In the genomic region with DNA sequence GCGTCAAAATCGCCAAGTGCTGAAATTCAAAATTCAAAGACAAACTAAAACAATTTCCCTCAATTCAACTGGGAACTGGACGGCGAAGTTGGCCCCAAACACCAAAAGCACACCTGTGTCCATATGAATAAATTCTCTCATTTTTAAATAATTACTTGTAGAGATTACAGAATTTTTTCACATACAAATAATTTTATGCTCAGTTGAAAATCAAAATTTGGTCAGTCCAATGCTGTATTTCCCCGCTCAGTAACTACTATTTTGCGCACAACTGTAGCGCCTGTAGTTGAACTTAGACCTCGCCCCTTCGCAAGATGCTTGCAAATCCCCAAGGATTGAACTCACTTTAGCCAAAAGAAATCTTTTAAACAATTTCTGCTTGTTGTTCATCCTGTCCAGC, we compare ENCODE assay signal across 2 fruit fly cellular contexts.
TF ChIP-seq lines count a peak whose summit lies in the region.

No protein-coding gene starts in this region.

TF ChIP-seq in whole organism, embryonic, 481 proteins besides CTCF, POLR2A, EP300 and RAD21 (continued from another document and continues in another):
- TF ChIP-seq Dek (tag; optimal IDR thresholded peaks at IDR 0.05; lab: Kevin White, UChicago): no peak
- TF ChIP-seq CG12071 (GFP tag; optimal IDR thresholded peaks at IDR 0.05; lab: Kevin White, UChicago): no peak
- TF ChIP-seq D19A (tag; optimal IDR thresholded peaks at IDR 0.05; lab: Kevin White, UChicago): no peak
- TF ChIP-seq CG8290 (GFP tag; optimal IDR thresholded peaks at IDR 0.05; lab: Kevin White, UChicago): no peak
- no peak for TF ChIP-seq CG8290 (tag; optimal IDR thresholded peaks at IDR 0.05; lab: Kevin White, UChicago)
- peak; percentile 3 for TF ChIP-seq CG8388 (GFP tag; optimal IDR thresholded peaks at IDR 0.05; lab: Kevin White, UChicago)
- TF ChIP-seq stwl (tag; optimal IDR thresholded peaks at IDR 0.05; lab: Kevin White, UChicago): no peak
- TF ChIP-seq CG14667 (GFP tag; IDR thresholded peaks at IDR 0.05; lab: Robert Waterston, UW): no peak
- TF ChIP-seq kay (GFP tag; optimal IDR thresholded peaks at IDR 0.05; lab: Kevin White, UChicago): no peak
- peak; percentile 9 for TF ChIP-seq CG8944 (GFP tag; optimal IDR thresholded peaks at IDR 0.05; lab: Kevin White, UChicago)
- no peak for TF ChIP-seq Oaz (GFP tag; IDR thresholded peaks at IDR 0.05; lab: Robert Waterston, UW)
- TF ChIP-seq Ets65A (GFP tag; lab: Kevin White, UChicago): peak; percentile 83
- no peak for TF ChIP-seq Meics (GFP tag; optimal IDR thresholded peaks at IDR 0.05; lab: Kevin White, UChicago)
- no peak for TF ChIP-seq Neu2 (GFP tag; optimal IDR thresholded peaks at IDR 0.05; lab: Kevin White, UChicago; ENCODE audit: borderline replicate concordance)
- no peak for TF ChIP-seq CG2202 (tag; optimal IDR thresholded peaks at IDR 0.05; lab: Kevin White, UChicago)
- TF ChIP-seq CG9727 (GFP tag; optimal IDR thresholded peaks at IDR 0.05; lab: Kevin White, UChicago): no peak
- no peak for TF ChIP-seq tll (GFP tag; optimal IDR thresholded peaks at IDR 0.05; lab: Kevin White, UChicago)
- no peak for TF ChIP-seq wor (GFP tag; IDR thresholded peaks at IDR 0.05; lab: Robert Waterston, UW)
- peak; percentile 34 for TF ChIP-seq Ada2b (GFP tag; IDR thresholded peaks at IDR 0.05; lab: Robert Waterston, UW)
- TF ChIP-seq sim (GFP tag; IDR thresholded peaks at IDR 0.05; lab: Robert Waterston, UW): no peak
- no peak for TF ChIP-seq B-H2 (GFP tag; optimal IDR thresholded peaks at IDR 0.05; lab: Kevin White, UChicago)
- TF ChIP-seq zfh1 (GFP tag; IDR thresholded peaks at IDR 0.05; lab: Robert Waterston, UW): peak; percentile 37; the same call in 1 of the 3 replicates
- no peak for TF ChIP-seq Dbx (GFP tag; IDR thresholded peaks at IDR 0.05; lab: Robert Waterston, UW)
- TF ChIP-seq CG7928 (GFP tag; optimal IDR thresholded peaks at IDR 0.05; lab: Kevin White, UChicago): no peak
- TF ChIP-seq CG10147 (GFP tag; optimal IDR thresholded peaks at IDR 0.05; lab: Kevin White, UChicago): no peak
- TF ChIP-seq unc-4 (GFP tag; IDR thresholded peaks at IDR 0.05; lab: Robert Waterston, UW; ENCODE audit: partially characterized antibody): no peak
- no peak for TF ChIP-seq CG14710 (tag; optimal IDR thresholded peaks at IDR 0.05; lab: Kevin White, UChicago)
- no peak for TF ChIP-seq CG15269 (tag; optimal IDR thresholded peaks at IDR 0.05; lab: Kevin White, UChicago)
- TF ChIP-seq CG3163 (GFP tag; optimal IDR thresholded peaks at IDR 0.05; lab: Kevin White, UChicago): no peak
- TF ChIP-seq CG8478 (optimal IDR thresholded peaks at IDR 0.05; lab: Kevin White, UChicago): no peak
- TF ChIP-seq Oli (tag; optimal IDR thresholded peaks at IDR 0.05; lab: Kevin White, UChicago): peak; percentile 23
- TF ChIP-seq ash1 (GFP tag; optimal IDR thresholded peaks at IDR 0.05; lab: Kevin White, UChicago): no peak
- no peak for TF ChIP-seq Trl (optimal IDR thresholded peaks at IDR 0.05; lab: Kevin White, UChicago)
- TF ChIP-seq Trl (GFP tag; optimal IDR thresholded peaks at IDR 0.05; lab: Kevin White, UChicago): no peak
- peak; percentile 79 for TF ChIP-seq sens (GFP tag; lab: Kevin White, UChicago)
- TF ChIP-seq CG3726 (GFP tag; IDR thresholded peaks at IDR 0.05; lab: Robert Waterston, UW): no peak
- TF ChIP-seq rib (GFP tag; IDR thresholded peaks at IDR 0.05; lab: Robert Waterston, UW): no peak
- no peak for TF ChIP-seq fd3F (GFP tag; optimal IDR thresholded peaks at IDR 0.05; lab: Kevin White, UChicago)
- 0 out of 2 replicates have a peak, but pooled peaks have one; percentile 44 for TF ChIP-seq CG14014 (GFP tag; IDR thresholded peaks at IDR 0.05; lab: Robert Waterston, UW)
- peak; percentile 12 for TF ChIP-seq Hmr (GFP tag; optimal IDR thresholded peaks at IDR 0.05; lab: Kevin White, UChicago)
- peak; percentile 49 for TF ChIP-seq sisA (GFP tag; IDR thresholded peaks at IDR 0.05; lab: Robert Waterston, UW)
- TF ChIP-seq HLH3B (GFP tag; IDR thresholded peaks at IDR 0.05; lab: Robert Waterston, UW): no peak
- TF ChIP-seq pfk (GFP tag; optimal IDR thresholded peaks at IDR 0.05; lab: Kevin White, UChicago): no peak
- no peak for TF ChIP-seq CG13287 (GFP tag; IDR thresholded peaks at IDR 0.05; lab: Robert Waterston, UW; ENCODE audit: partially characterized antibody)
- no peak for TF ChIP-seq Gsc (GFP tag; IDR thresholded peaks at IDR 0.05; lab: Robert Waterston, UW)
- no peak for TF ChIP-seq bigmax (GFP tag; optimal IDR thresholded peaks at IDR 0.05; lab: Kevin White, UChicago)
- TF ChIP-seq CG3281 (GFP tag; optimal IDR thresholded peaks at IDR 0.05; lab: Kevin White, UChicago): no peak
- peak; percentile 10 for TF ChIP-seq unpg (GFP tag; optimal IDR thresholded peaks at IDR 0.05; lab: Kevin White, UChicago)
- TF ChIP-seq cas (GFP tag; IDR thresholded peaks at IDR 0.05; lab: Robert Waterston, UW): no peak
- 0 out of 2 replicates have a peak, but pooled peaks have one; percentile 11 for TF ChIP-seq E2f2 (GFP tag; IDR thresholded peaks at IDR 0.05; lab: Robert Waterston, UW)
- no peak for TF ChIP-seq CG42726 (GFP tag; IDR thresholded peaks at IDR 0.05; lab: Robert Waterston, UW; ENCODE audit: partially characterized antibody)
- TF ChIP-seq CG12155 (GFP tag; optimal IDR thresholded peaks at IDR 0.05; lab: Kevin White, UChicago): no peak
- no peak for TF ChIP-seq CG15601 (tag; optimal IDR thresholded peaks at IDR 0.05; lab: Kevin White, UChicago)
- 0 out of 2 replicates have a peak, but pooled peaks have one; percentile 10 for TF ChIP-seq CG4404 (GFP tag; IDR thresholded peaks at IDR 0.05; lab: Robert Waterston, UW)
- TF ChIP-seq hkb (optimal IDR thresholded peaks at IDR 0.05; lab: Kevin White, UChicago): no peak
- peak; percentile 61; the same call in 1 of the 2 replicates for TF ChIP-seq hkb (GFP tag; IDR thresholded peaks at IDR 0.05; lab: Robert Waterston, UW)
- TF ChIP-seq Rfx (GFP tag; IDR thresholded peaks at IDR 0.05; lab: Robert Waterston, UW): no peak
- TF ChIP-seq MBD-R2 (GFP tag; IDR thresholded peaks at IDR 0.05; lab: Robert Waterston, UW): no peak; the same call in 1 of the 2 replicates
- TF ChIP-seq Dref (GFP tag; IDR thresholded peaks at IDR 0.05; lab: Robert Waterston, UW): no peak
- 0 out of 3 replicates have a peak, but pooled peaks have one; percentile 7 for TF ChIP-seq otp (GFP tag; IDR thresholded peaks at IDR 0.05; lab: Robert Waterston, UW)
- peak in 1 of 2 experiments; percentile 7 for TF ChIP-seq Hr51 (GFP tag; optimal IDR thresholded peaks at IDR 0.05; lab: Kevin White, UChicago)
- no peak for TF ChIP-seq lbe (GFP tag; optimal IDR thresholded peaks at IDR 0.05; lab: Kevin White, UChicago)
- TF ChIP-seq dimm (GFP tag; IDR thresholded peaks at IDR 0.05; lab: Robert Waterston, UW): 0 out of 2 replicates have a peak, but pooled peaks have one; percentile 35
- no peak for TF ChIP-seq CG15514 (GFP tag; optimal IDR thresholded peaks at IDR 0.05; lab: Kevin White, UChicago)
- no peak for TF ChIP-seq CG13296 (GFP tag; optimal IDR thresholded peaks at IDR 0.05; lab: Kevin White, UChicago)

TF ChIP-seq in whole organism, prepupa, 60 proteins besides CTCF, POLR2A, EP300 and RAD21 (continued from another document):
- peak; percentile 18 for TF ChIP-seq achi (GFP tag; optimal IDR thresholded peaks at IDR 0.05; lab: Kevin White, UChicago)
- no peak for TF ChIP-seq CG6276 (GFP tag; optimal IDR thresholded peaks at IDR 0.05; lab: Kevin White, UChicago)
- TF ChIP-seq pdm3 (GFP tag; optimal IDR thresholded peaks at IDR 0.05; lab: Kevin White, UChicago): peak; percentile 2
- no peak for TF ChIP-seq Sox14 (GFP tag; optimal IDR thresholded peaks at IDR 0.05; lab: Kevin White, UChicago)
- TF ChIP-seq Eip75B (GFP tag; optimal IDR thresholded peaks at IDR 0.05; lab: Kevin White, UChicago): no peak
- no peak for TF ChIP-seq spab (GFP tag; optimal IDR thresholded peaks at IDR 0.05; lab: Kevin White, UChicago)
- TF ChIP-seq svp (GFP tag; lab: Kevin White, UChicago): peak; percentile 74
- TF ChIP-seq CG8319 (GFP tag; optimal IDR thresholded peaks at IDR 0.05; lab: Kevin White, UChicago): no peak
- no peak for TF ChIP-seq CG9139 (GFP tag; optimal IDR thresholded peaks at IDR 0.05; lab: Kevin White, UChicago)
- no peak for TF ChIP-seq CG8632 (GFP tag; optimal IDR thresholded peaks at IDR 0.05; lab: Kevin White, UChicago)
- no peak for TF ChIP-seq dsx (GFP tag; optimal IDR thresholded peaks at IDR 0.05; lab: Kevin White, UChicago; ENCODE audit: poor library complexity, severe bottlenecking)
- TF ChIP-seq Met (GFP tag; optimal IDR thresholded peaks at IDR 0.05; lab: Kevin White, UChicago): no peak
- TF ChIP-seq lz (GFP tag; optimal IDR thresholded peaks at IDR 0.05; lab: Kevin White, UChicago): no peak
- TF ChIP-seq Eip93F (GFP tag; optimal IDR thresholded peaks at IDR 0.05; lab: Kevin White, UChicago): no peak
- TF ChIP-seq net (GFP tag; optimal IDR thresholded peaks at IDR 0.05; lab: Kevin White, UChicago): no peak
- TF ChIP-seq Eip78C (GFP tag; lab: Kevin White, UChicago): peak; percentile 47
- peak; percentile 7 for TF ChIP-seq CG31627 (GFP tag; optimal IDR thresholded peaks at IDR 0.05; lab: Kevin White, UChicago)
- TF ChIP-seq CG11902 (GFP tag; optimal IDR thresholded peaks at IDR 0.05; lab: Kevin White, UChicago): no peak
- peak; percentile 1 for TF ChIP-seq esn (GFP tag; optimal IDR thresholded peaks at IDR 0.05; lab: Kevin White, UChicago)
- no peak for TF ChIP-seq Sox102F (GFP tag; optimal IDR thresholded peaks at IDR 0.05; lab: Kevin White, UChicago)
- TF ChIP-seq Hr38 (GFP tag; optimal IDR thresholded peaks at IDR 0.05; lab: Kevin White, UChicago): no peak
- no peak for TF ChIP-seq CG6854 (GFP tag; optimal IDR thresholded peaks at IDR 0.05; lab: Kevin White, UChicago)
- TF ChIP-seq Ets21C (GFP tag; optimal IDR thresholded peaks at IDR 0.05; lab: Kevin White, UChicago): no peak
- peak; percentile 37 for TF ChIP-seq CG32006 (GFP tag; optimal IDR thresholded peaks at IDR 0.05; lab: Kevin White, UChicago)
- TF ChIP-seq vri (GFP tag; optimal IDR thresholded peaks at IDR 0.05; lab: Kevin White, UChicago): no peak
- no peak for TF ChIP-seq CG1621 (tag; optimal IDR thresholded peaks at IDR 0.05; lab: Kevin White, UChicago)
- no peak for TF ChIP-seq Gug (GFP tag; IDR thresholded peaks at IDR 0.05; lab: Robert Waterston, UW)
- TF ChIP-seq CG15336 (GFP tag; IDR thresholded peaks at IDR 0.05; lab: Robert Waterston, UW): peak; percentile 44; the same call in 1 of the 2 replicates
- TF ChIP-seq salr (GFP tag; optimal IDR thresholded peaks at IDR 0.05; lab: Kevin White, UChicago): no peak
